Fruit fly (Drosophila melanogaster): ENCODE measurements around the gene CG15880.

dm6 chr2L:845341-846004, 27.7 kb upstream of the CG15880 start:
- TF ChIP-seq OdsH (GFP tag; optimal IDR thresholded peaks at IDR 0.05): peak; percentile 69
- TF ChIP-seq Jra (GFP tag; optimal IDR thresholded peaks at IDR 0.05): no peak

Data from whole organism, wandering third instar larva.